Fruit fly (Drosophila melanogaster) S2 (cell line): ENCODE data around the gene CG5909.

Experiments used
- CG8478 ChIP-seq: fragments of >200 bp; optimal IDR thresholded peaks from 2 replicates; lab custom pipeline; 2018
- CTCF ChIP-seq, 2 experiments: fragments of >200 bp; optimal IDR thresholded peaks; 2 replicates each; lab custom pipeline; 2018

CG5909 gene

DNA sequence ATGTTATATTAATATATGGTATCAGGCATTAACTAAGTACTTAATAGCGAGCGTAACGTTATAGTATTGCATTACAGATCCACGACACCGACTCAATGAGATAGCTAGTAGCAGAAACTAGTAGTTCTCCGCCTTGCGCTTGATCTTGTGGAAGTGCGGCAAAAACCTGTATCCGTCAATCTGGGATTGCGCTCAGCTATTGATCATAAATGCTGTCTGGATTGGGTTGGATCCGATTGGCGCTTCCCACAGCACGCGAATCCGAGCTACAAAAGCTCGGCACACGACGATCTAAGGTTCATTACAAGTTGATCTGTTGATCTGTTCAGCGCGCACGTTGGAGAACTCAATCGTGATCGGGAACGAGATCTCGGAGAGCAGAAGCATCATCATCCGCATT lies at the start of gene CG5909:
CG5909 (plus strand) TSS at position 301 of the 400 bp plus-strand sequence.
- TF ChIP-seq CTCF (optimal IDR thresholded peaks at IDR 0.05; lab: Kevin White, UChicago) (no peak), CG8478 (lab: Kevin White, UChicago) (no peak)

DNA sequence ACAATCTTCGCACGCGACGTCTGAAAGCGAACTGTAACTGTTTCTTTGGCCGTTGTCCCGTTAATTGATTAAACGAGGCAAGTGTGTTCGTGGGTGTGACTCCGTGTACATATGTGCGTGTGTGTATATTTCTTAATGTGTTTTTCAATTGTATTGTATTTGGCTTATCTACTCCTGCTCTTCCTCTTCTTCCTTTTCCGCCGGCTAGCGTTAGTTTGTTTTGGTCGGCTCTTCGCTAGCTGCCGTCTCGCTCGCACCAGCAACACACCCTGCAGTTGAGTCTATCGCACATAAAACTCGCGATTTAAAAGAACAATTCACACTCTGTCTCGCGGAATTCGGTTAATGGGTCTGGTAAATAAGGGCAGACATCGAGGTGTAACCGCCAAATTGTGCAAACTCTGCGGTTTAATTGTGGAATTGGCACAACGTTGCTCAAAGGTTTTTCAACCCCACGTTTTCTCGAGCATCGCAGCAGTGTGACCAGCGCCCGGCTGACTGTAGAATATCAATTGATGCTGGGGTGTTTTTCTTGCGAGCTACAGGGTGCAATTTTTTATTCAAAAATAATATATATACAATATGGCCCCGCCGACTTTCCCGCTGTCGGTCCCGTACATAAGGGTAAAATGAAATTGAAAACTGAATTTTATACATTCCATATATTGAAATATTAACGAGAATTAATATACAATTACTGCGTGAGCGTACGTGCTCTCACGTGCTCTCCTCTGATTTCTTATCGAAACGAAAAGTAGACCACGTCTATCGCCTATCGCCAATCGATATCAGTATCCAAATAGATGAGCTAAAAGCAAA lies 49.0 kb upstream of the CG5909 start, which contains the start of the genes gb and CG5815:
gb (minus strand) TSS at position 487 of the 819 bp plus-strand sequence.
CG5815 (plus strand) TSS at position 783 of the 819 bp plus-strand sequence.
- no peak for TF ChIP-seq CG8478 (lab: Kevin White, UChicago)
- TF ChIP-seq CTCF (optimal IDR thresholded peaks at IDR 0.05; lab: Kevin White, UChicago): no peak

DNA sequence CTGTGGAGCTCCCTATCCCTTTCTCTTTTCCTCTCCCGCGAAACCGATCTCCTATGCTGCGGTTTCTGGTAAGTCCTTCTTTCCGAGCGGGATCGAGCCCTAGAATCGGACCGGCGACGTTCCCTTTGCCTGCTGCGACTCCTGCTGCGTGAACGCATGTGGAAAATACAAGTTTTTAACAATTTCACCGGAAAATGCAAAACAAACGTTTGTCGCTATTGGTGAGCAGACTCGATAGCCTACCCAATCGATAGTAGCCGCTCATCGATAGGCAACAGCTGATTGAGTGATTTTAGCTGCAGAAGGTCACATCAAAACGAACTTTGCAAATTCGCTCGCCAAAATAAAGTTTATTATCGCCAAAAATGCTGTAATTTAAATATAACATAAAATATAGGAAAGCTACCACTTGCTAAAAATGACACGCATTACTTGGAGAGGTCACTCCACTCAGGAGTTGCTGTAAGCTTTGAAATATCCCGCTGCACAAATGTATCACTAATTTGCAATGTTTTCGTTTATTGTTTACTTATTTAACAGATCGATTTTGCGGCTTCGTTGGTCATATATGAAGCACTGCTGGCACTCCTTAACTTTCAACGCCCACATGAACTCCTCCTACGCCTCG lies 44.4 kb upstream of the CG5909 start, which contains the start of the genes CG6066 and CG5880:
CG6066 (minus strand) TSS at position 243 of the 628 bp plus-strand sequence.
CG5880 (plus strand) TSS at position 281 of the 628 bp plus-strand sequence.
- no peak for TF ChIP-seq CG8478 (lab: Kevin White, UChicago)
- peak in 1 of 2 experiments; percentile 0 for TF ChIP-seq CTCF (optimal IDR thresholded peaks at IDR 0.05; lab: Kevin White, UChicago)

DNA sequence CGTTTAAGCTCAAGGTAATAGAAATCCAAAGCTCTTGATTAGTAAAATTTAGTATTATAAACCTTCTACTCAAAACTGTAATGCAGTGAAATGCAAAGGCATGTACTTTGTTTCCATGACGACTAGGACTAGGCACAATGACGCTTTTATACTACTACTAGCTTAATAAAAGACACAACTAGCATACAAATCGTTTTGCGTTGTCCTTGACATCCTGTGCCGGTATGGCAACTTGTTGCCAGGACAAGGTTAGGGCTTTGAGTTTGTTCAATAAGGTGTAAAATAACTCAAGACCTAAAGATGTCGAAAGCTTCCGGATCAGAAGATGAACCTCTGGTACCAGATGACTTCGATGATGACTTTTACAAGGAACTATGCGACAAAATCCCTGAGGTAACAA lies 42.6 kb upstream of the CG5909 start, which contains the start of gene CG5882:
CG5882 (plus strand) TSS at position 301 of the 400 bp plus-strand sequence.
- no peak for TF ChIP-seq CG8478 (lab: Kevin White, UChicago)
- no peak for TF ChIP-seq CTCF (optimal IDR thresholded peaks at IDR 0.05; lab: Kevin White, UChicago)

DNA sequence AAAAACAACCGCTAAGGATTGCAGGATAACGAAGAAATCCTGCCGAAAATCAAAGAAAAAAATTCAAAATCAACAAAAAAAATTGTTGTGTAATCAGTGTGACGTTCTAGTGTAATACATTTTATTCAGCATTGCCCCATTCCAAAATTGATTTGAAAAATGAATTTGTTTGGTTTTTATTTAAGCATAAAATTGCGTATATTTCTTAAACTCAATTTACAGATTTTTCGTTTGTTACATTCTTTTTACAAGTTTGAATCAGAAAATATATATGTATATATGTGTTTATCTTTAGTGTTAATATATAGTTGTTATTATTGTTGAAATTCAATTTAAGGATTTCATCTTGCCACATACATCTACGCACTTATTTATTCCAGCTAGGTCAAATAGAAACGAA lies 36.4 kb upstream of the CG5909 start, which contains the start of gene CG6059:
CG6059 (minus strand) TSS at position 101 of the 400 bp plus-strand sequence.
- no peak for TF ChIP-seq CG8478 (lab: Kevin White, UChicago)
- TF ChIP-seq CTCF (optimal IDR thresholded peaks at IDR 0.05; lab: Kevin White, UChicago): no peak

DNA sequence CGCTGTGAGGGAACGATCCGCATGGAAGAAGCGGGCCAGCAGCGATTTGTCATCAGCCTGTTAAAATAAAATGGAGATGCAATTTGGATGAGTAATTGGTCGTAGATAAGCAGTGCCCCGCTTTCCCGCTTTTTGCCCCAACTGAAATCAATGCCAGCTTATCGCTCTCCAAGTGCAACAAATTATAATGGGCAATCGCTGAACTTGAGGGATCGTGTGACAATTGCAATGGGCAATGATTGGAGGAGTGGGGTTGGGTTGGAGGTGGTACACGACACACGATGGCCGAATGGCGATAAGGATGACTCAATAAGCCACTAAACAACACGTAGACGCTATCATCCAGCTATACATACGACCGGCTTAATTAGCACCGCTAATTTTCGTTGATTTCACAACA lies 32.2 kb upstream of the CG5909 start:
- no peak for TF ChIP-seq CTCF (optimal IDR thresholded peaks at IDR 0.05; lab: Kevin White, UChicago)
- no peak for TF ChIP-seq CG8478 (lab: Kevin White, UChicago)

DNA sequence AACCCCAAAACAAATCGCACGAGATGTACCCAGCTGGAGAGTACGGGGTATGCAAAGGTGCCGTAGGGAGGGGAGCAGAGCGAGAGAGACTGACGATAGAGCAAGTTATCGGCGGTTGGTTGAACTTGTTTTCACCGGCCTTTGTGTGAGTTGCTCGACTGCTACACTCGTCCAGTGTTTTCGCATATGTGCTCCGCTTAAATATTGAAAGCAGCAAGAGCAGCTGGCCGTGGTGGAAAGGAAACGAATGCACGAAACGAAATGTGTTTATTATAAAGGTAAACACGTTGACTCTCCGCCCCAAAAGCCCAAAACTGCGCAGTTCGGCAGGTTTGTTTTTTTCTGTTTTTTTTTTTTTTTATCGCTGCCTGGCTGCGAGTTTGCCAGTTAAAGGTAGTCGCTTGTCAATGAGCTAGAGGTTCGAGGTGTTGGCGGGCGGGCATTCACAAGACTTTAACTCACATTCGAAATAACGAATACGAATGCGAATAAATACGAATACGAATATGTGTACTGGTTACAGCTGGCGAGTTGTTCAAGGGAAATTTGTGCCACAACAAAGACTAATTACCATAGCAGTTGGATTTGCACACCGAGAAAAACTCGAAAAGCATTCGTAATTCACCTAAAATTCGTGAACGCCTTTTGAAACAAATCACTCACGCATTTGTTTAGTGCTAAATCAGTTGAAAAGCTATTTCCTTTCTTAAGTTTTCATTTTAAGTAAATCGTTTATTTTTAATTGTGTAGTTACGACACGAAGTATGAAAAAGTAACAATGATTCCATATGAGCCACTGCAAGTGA lies 31.2 kb upstream of the CG5909 start:
- TF ChIP-seq CG8478 (lab: Kevin White, UChicago) (no peak), CTCF (optimal IDR thresholded peaks at IDR 0.05; lab: Kevin White, UChicago) (no peak)

DNA sequence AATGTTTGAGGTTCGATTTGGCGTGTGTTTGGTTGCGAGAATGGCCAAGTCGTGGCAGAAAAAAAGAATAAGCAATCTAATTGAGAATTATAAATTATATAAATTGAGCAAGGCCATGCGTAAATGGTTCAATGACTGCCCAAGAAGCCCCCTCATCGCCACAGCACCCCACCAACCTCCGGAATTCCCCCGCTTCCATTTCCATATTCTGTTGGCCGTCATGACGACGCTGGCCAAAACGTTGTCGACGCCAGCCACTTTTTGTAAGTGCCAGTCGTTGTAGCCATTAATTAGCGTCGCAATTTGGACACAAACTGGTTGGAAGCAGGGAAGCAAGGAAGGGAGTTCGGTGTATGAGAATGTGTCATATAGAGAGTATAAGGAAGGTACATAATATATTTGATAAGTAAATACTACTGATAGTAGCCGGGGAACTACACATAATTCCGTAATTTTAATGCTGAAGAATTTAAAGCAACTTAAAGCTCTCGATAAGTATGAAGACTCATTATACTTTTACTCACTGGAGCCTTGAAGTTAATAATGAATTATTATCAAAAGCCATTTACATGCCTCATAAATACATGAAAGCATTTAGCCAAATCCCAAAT lies 30.3 kb upstream of the CG5909 start:
- no peak for TF ChIP-seq CG8478 (lab: Kevin White, UChicago)
- no peak for TF ChIP-seq CTCF (optimal IDR thresholded peaks at IDR 0.05; lab: Kevin White, UChicago)

DNA sequence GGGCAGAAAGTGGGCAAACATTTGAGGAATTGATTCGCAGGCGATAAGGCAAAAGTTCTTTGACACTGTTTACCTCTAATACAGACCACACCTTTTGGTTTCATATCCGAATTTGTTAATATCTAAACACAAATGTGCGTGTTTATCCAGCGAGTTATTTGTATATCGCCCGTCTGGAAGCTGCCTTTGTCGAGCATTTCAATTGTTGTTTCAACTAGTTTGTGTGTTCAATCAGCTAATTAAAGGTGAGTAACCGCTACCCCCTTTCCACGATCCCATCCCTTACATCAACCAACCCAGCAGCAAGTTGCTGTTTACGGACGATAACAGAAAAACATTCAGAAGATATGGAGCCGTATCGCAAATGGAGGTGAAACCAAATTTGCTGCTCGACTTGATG lies 29.6 kb upstream of the CG5909 start:
- TF ChIP-seq CG8478 (lab: Kevin White, UChicago) (no peak), CTCF (optimal IDR thresholded peaks at IDR 0.05; lab: Kevin White, UChicago) (no peak)

DNA sequence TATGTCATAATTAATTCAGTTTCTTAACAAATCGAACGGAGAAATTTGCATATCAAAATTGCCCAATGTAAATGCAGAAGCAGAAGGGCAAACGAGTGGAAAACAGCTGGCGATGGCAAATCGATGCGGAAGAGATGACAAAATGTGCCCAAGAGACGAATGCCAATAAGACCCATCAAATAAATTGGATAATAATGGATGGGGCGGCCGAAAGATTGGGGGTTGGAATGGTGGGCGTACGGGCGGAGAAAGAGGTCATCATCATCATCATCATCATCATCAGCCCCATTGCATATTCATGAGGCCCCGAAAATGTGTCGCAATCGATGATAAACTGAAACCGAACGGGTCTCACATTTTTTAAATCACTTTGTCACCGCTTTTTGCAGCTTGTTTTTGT lies 27.0 kb upstream of the CG5909 start:
- no peak for TF ChIP-seq CTCF (optimal IDR thresholded peaks at IDR 0.05; lab: Kevin White, UChicago)
- TF ChIP-seq CG8478 (lab: Kevin White, UChicago): no peak

DNA sequence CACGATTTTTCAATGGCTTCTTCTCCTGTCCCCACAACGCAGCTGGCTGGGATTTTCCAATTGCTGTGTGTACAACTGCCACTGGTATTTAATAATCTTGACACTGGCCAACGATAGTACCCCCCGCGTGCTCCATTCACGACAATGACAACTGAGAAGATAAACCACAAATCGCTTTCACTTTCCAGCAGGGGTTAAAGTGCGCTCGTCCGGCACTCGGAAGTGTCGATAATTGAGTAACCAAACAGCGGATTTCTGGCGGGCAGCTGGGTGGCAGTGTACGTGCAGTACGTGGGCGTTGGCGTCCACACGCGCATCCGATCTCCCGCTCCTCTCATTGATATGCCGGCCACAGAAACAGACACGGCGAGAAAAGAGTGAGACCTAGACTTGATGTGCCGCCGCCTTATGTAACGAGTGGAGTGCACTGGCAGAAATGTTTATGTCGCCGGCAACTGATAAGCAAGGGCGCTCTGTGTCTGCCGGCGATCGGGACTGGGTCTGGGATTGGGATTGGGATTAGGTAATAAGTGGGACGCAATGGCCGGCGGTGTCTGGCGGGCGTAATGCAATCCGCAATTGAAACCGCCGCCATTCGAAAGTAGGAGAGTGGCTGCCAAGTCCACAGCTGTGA lies 26.1 kb upstream of the CG5909 start:
- TF ChIP-seq CG8478 (lab: Kevin White, UChicago) (no peak), CTCF (optimal IDR thresholded peaks at IDR 0.05; lab: Kevin White, UChicago) (no peak)

DNA sequence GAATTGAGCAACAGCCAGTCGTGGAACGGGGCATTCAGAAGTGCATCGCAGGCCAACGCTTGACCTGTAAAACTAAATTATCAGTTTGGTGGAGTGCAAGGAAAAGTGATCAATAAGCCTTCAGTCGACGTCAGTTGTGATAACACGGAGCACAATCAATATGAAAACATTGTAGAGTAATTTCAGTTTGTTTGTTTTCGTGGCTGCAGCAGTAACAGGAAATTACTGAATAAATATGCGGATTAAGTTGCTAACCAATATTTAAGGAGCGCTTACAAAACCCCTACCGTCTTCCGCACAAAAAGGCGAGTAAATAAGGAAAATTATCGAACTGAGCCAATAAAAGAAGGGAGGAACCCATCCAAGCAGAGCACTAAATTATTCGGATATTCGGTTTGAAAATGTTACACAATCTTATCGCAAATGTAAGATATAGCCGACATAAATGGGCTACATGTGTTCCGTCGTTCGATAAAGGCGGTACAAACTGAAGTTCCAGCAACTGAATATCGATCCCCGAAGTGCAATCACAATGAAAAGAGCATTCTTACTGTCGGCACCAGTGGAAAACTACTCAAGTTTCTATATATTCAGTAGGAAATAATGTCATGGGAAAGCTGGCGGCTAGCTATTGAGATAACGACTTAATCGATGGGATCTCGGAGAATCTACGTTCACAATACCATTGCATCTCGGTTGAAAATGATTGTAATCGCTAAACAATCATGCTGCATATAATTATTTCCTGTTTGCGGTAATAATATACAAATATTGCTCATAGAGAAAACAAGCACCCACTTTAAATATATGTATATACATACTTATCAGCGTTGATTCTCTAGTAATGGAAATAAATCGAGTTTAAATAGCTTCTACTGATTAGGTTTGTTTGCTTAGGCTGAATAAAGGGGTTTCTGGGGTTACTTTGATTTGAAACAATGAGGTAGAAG lies 25.0 kb upstream of the CG5909 start:
- TF ChIP-seq CG8478 (lab: Kevin White, UChicago) (no peak), CTCF (optimal IDR thresholded peaks at IDR 0.05; lab: Kevin White, UChicago) (no peak)
